Worm (Caenorhabditis elegans) whole organism, mixed stage, embryonic: Measurements from ENCODE around the gene F46C5.4.

Experiments used
- M03D4.4 ChIP-seq: sonication (generic microtip); optimal IDR thresholded peaks from 2 replicates; lab custom pipeline; 2017; ENCODE audit warnings: mild to moderate bottlenecking, missing genetic modification characterization, missing compliant biosample characterization
- bed-3 ChIP-seq: fragments of 200-800 bp; sonication (Bioruptor generic); optimal IDR thresholded peaks from 3 replicates; lab custom pipeline; 2018; ENCODE audit warnings: mild to moderate bottlenecking, missing genetic modification characterization, moderate library complexity, missing compliant biosample characterization
- blmp-1 ChIP-seq: fragments of 150-350 bp; optimal IDR thresholded peaks from 2 replicates; lab custom pipeline; 2014; ENCODE audit warnings: missing biosample characterization, missing genetic modification characterization
- ceh-39 ChIP-seq: fragments of 150-350 bp; optimal IDR thresholded peaks from 2 replicates; lab custom pipeline; 2014; ENCODE audit warnings: missing biosample characterization, missing genetic modification characterization
- ceh-43 ChIP-seq: fragments of 200-800 bp; sonication (Bioruptor generic); optimal IDR thresholded peaks from 2 replicates; lab custom pipeline; 2018; ENCODE audit warnings: mild to moderate bottlenecking, missing genetic modification characterization, moderate library complexity, missing compliant biosample characterization
- ceh-83 ChIP-seq: fragments of 200-800 bp; sonication (Bioruptor generic); optimal IDR thresholded peaks from 2 replicates; lab custom pipeline; 2018; ENCODE audit warnings: mild to moderate bottlenecking, missing genetic modification characterization, missing compliant biosample characterization
- cnd-1 ChIP-seq: fragments of 200-800 bp; sonication (Bioruptor generic); optimal IDR thresholded peaks from 2 replicates; lab custom pipeline; 2018; ENCODE audit warnings: mild to moderate bottlenecking, missing genetic modification characterization, missing compliant biosample characterization
- drap-1 ChIP-seq: fragments of 200-800 bp; sonication (Bioruptor generic); optimal IDR thresholded peaks from 3 replicates; lab custom pipeline; 2018; ENCODE audit warnings: mild to moderate bottlenecking, missing genetic modification characterization, missing compliant biosample characterization
- elt-3 ChIP-seq: fragments of 150-350 bp; optimal IDR thresholded peaks from 2 replicates; lab custom pipeline; 2014; ENCODE audit warnings: missing biosample characterization, missing genetic modification characterization
- flh-1 ChIP-seq: fragments of 200-800 bp; sonication (Bioruptor generic); optimal IDR thresholded peaks from 2 replicates; lab custom pipeline; 2018; ENCODE audit warnings: mild to moderate bottlenecking, missing genetic modification characterization, moderate library complexity, missing compliant biosample characterization
- hlh-1 ChIP-seq: fragments of 150-350 bp; optimal IDR thresholded peaks from 2 replicates; lab custom pipeline; 2014; ENCODE audit warnings: missing biosample characterization, missing genetic modification reagents, missing genetic modification characterization
- lin-13 ChIP-seq: fragments of 150-350 bp; optimal IDR thresholded peaks from 2 replicates; lab custom pipeline; 2014; ENCODE audit warnings: missing biosample characterization, missing genetic modification characterization
- lsy-2 ChIP-seq: fragments of 150-350 bp; optimal IDR thresholded peaks from 2 replicates; lab custom pipeline; 2014; ENCODE audit warnings: missing biosample characterization, missing genetic modification characterization
- mab-5 ChIP-seq: fragments of 150-350 bp; optimal IDR thresholded peaks from 2 replicates; lab custom pipeline; 2014; ENCODE audit warnings: missing biosample characterization, missing genetic modification characterization
- mep-1 ChIP-seq: fragments of 150-350 bp; optimal IDR thresholded peaks from 2 replicates; lab custom pipeline; 2017; ENCODE audit warnings: missing biosample characterization, missing genetic modification reagents, missing genetic modification characterization, inconsistent platforms
- nhr-12 ChIP-seq: fragments of 150-350 bp; optimal IDR thresholded peaks from 2 replicates; lab custom pipeline; 2014; ENCODE audit warnings: missing biosample characterization, missing genetic modification characterization
- nhr-2 ChIP-seq: fragments of 150-350 bp; optimal IDR thresholded peaks from 2 replicates; lab custom pipeline; 2014; ENCODE audit warnings: missing biosample characterization, missing genetic modification characterization
- nhr-28 ChIP-seq: fragments of 150-350 bp; optimal IDR thresholded peaks from 2 replicates; lab custom pipeline; 2014; ENCODE audit warnings: missing biosample characterization, missing genetic modification characterization
- pha-4 ChIP-seq: fragments of 150-350 bp; optimal IDR thresholded peaks from 2 replicates; lab custom pipeline; 2018; ENCODE audit warnings: missing biosample characterization, missing genetic modification reagents, missing genetic modification characterization
- sem-2 ChIP-seq: fragments of 200-800 bp; sonication (Bioruptor generic); optimal IDR thresholded peaks from 2 replicates; lab custom pipeline; 2018; ENCODE audit warnings: mild to moderate bottlenecking, missing genetic modification characterization, missing compliant biosample characterization
- snpc-4 ChIP-seq: fragments of 150-350 bp; optimal IDR thresholded peaks from 2 replicates; lab custom pipeline; 2014; ENCODE audit warnings: missing biosample characterization, missing genetic modification characterization
- sptf-1 ChIP-seq: sonication (generic microtip); optimal IDR thresholded peaks from 2 replicates; lab custom pipeline; 2017; ENCODE audit warnings: mild to moderate bottlenecking, missing genetic modification characterization, moderate library complexity, missing compliant biosample characterization
- unc-120 ChIP-seq: sonication (generic microtip); optimal IDR thresholded peaks from 2 replicates; lab custom pipeline; 2017; ENCODE audit warnings: missing genetic modification characterization, missing compliant biosample characterization; ENCODE audit not compliant: poor library complexity, severe bottlenecking
- unc-39 ChIP-seq: fragments of 150-350 bp; optimal IDR thresholded peaks from 2 replicates; lab custom pipeline; 2014; ENCODE audit warnings: missing biosample characterization, missing genetic modification characterization
- zip-8 ChIP-seq: fragments of 150-350 bp; optimal IDR thresholded peaks from 2 replicates; lab custom pipeline; 2014; ENCODE audit warnings: missing biosample characterization, missing genetic modification characterization
- ztf-11 ChIP-seq: fragments of 150-350 bp; optimal IDR thresholded peaks from 2 replicates; lab custom pipeline; 2014; ENCODE audit warnings: missing biosample characterization, missing genetic modification characterization

The F46C5.4 gene

ce11 chrII:8857074-8857473 is 21.2 kb downstream of the F46C5.4 start:
- no peak for TF ChIP-seq drap-1 (GFP tag; lab: Kevin White, UChicago)

ce11 chrII:8859596-8859995 is 23.7 kb downstream of the F46C5.4 start, which contains the start of gene snb-6:
Gene snb-6, minus strand, starts transcription at chrII:8859696.
- TF ChIP-seq ceh-43 (GFP tag; lab: Kevin White, UChicago), result no peak
- TF ChIP-seq nhr-12 (tag; lab: Kevin White, UChicago), result no peak
- no peak for TF ChIP-seq elt-3 (tag; lab: Kevin White, UChicago)
- TF ChIP-seq drap-1 (GFP tag; lab: Kevin White, UChicago), result no peak
- TF ChIP-seq, all 35 proteins: peak for 0

DNA sequence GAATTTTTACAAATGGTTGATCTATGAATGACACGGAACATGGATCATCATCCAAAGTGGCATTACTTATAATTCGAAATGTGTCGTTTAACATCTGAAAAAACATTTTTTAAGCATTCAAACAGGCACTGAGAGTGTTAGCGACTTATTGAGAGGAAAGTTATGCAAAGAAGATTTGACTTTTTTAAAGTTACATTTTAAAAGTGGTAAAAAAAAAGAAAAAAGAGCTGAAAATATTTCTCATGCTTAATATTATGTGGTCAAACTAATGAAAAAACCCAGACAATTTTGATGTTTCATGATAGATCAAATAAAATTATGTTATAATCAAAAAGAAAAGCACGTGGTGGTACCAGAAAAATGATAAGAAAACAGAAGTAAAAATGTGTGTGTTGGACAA is 29.2 kb downstream of the F46C5.4 start, which contains the start of gene npr-20:
Gene npr-20, minus strand, starts transcription at position 101 of the 400 bp plus-strand sequence.
- TF ChIP-seq ceh-39 (tag; lab: Kevin White, UChicago), result no peak

DNA sequence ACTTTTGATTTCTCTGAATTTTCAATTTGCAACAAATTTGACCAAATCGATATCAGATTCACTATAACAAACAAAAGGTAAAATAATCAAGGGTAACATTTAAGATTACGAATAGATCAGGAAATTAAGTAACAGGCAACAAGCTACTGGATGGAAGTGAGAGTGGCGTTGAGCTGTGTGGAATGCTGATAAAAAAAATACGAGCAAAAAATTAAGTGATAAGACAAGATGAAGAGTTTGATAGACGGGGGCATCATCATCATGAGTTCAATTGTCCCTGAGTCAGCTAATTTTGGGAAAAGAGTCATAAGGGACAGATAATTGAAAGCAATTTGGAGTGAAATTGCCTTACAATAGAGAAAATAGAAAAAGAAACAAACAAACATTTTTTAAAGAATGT is 31.0 kb downstream of the F46C5.4 start:
- TF ChIP-seq pha-4 (tag; lab: Kevin White, UChicago) (no peak), sptf-1 (tag; lab: Kevin White, UChicago) (no peak), sem-2 (no peak), mab-5 (tag; lab: Kevin White, UChicago) (no peak)

- TF ChIP-seq ztf-11, result no peak
- TF ChIP-seq drap-1 (GFP tag; lab: Kevin White, UChicago), result no peak
- TF ChIP-seq snpc-4, result no peak
- TF ChIP-seq mab-5 (tag; lab: Kevin White, UChicago), result no peak
- TF ChIP-seq sem-2, result no peak
- no peak for TF ChIP-seq M03D4.4 (tag; lab: Kevin White, UChicago)
- no peak for TF ChIP-seq flh-1 (GFP tag; lab: Kevin White, UChicago)
- TF ChIP-seq zip-8 (tag; lab: Kevin White, UChicago), result no peak
- no peak for TF ChIP-seq ceh-39 (tag; lab: Kevin White, UChicago)
- no peak for TF ChIP-seq cnd-1 (tag; lab: Kevin White, UChicago)
- no peak for TF ChIP-seq nhr-28 (tag; lab: Kevin White, UChicago)
- TF ChIP-seq hlh-1, result no peak
- TF ChIP-seq lsy-2 (tag; lab: Kevin White, UChicago), result no peak
- no peak for TF ChIP-seq pha-4 (tag; lab: Kevin White, UChicago)
- TF ChIP-seq nhr-2, result no peak
- TF ChIP-seq, all 35 proteins: peak for 0
Measured at ce11 chrII:8873842-8874241, 38.0 kb downstream of the F46C5.4 start, which contains the start of gene T07D4.2. Gene T07D4.2, minus strand, starts transcription at chrII:8873942.

ce11 chrII:8877032-8877985 is 41.4 kb downstream of the F46C5.4 start:
- TF ChIP-seq nhr-2 (peak; percentile 1), lin-13 (tag; lab: Kevin White, UChicago) (no peak), unc-39 (tag; lab: Kevin White, UChicago) (no peak)

ce11 chrII:8878528-8878927 is 42.6 kb downstream of the F46C5.4 start:
- no peak for TF ChIP-seq unc-120 (tag; lab: Kevin White, UChicago)
- TF ChIP-seq nhr-28 (tag; lab: Kevin White, UChicago), result no peak
- TF ChIP-seq bed-3, result no peak
- no peak for TF ChIP-seq elt-3 (tag; lab: Kevin White, UChicago)
- no peak for TF ChIP-seq blmp-1 (tag; lab: Kevin White, UChicago)
- no peak for TF ChIP-seq ceh-83 (GFP tag; lab: Kevin White, UChicago)
- no peak for TF ChIP-seq lin-13 (tag; lab: Kevin White, UChicago)
- no peak for TF ChIP-seq mep-1 (tag; lab: Kevin White, UChicago)
- no peak for TF ChIP-seq nhr-2
- TF ChIP-seq pha-4 (tag; lab: Kevin White, UChicago), result no peak
- TF ChIP-seq, all 35 proteins: peak for 0
